Worm (Caenorhabditis elegans): ENCODE data around the gene M03C11.3.
A peak's percentile ranks its signal among the peaks of the same experiment; 100 is the strongest.

- TF ChIP-seq ama-1 (optimal IDR thresholded peaks at IDR 0.05) (no peak), nhr-12 (tag; optimal IDR thresholded peaks at IDR 0.05) (no peak), zag-1 (tag; optimal IDR thresholded peaks at IDR 0.05) (no peak), sea-2 (GFP tag; optimal IDR thresholded peaks at IDR 0.05) (no peak), nhr-67 (tag; optimal IDR thresholded peaks at IDR 0.05) (no peak), lin-15B (tag; optimal IDR thresholded peaks at IDR 0.05) (peak; percentile 50), nhr-76 (tag; optimal IDR thresholded peaks at IDR 0.05) (no peak)
Measured at ce11 chrIII:10415822-10416221, 11.0 kb downstream of the M03C11.3 start, which contains the start of gene ymel-1.
